Worm (Caenorhabditis elegans): ENCODE measurements around the gene K01A6.6.

DNA sequence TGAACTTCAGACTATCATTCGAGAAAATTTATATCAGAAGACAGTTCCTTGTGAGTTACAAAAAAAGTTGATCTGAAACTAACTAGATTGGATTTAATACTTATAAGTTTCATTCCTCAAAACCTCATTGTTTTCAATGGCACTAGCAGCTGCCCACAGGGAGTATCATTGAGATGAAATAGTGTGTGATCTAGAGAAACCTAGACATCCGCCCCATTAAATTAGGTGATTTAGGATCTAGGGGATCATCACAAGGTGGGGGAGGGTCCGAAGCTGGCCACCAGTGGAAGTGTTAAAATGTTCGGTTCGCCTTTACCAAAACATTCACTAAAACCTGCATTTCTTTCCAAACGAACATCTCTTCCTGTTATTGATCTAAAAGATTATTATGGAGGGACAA lies 18.7 kb upstream of the K01A6.6 start:
- TF ChIP-seq unc-62 (GFP tag; optimal IDR thresholded peaks at IDR 0.05) (no peak), aly-2 (tag; optimal IDR thresholded peaks at IDR 0.05) (no peak), nhr-11 (tag; optimal IDR thresholded peaks at IDR 0.05) (no peak), egl-27 (tag; optimal IDR thresholded peaks at IDR 0.05) (no peak), nhr-12 (tag; optimal IDR thresholded peaks at IDR 0.05) (no peak), ama-1 (optimal IDR thresholded peaks at IDR 0.05) (no peak), snpc-4 (tag; optimal IDR thresholded peaks at IDR 0.05) (no peak), nhr-77 (tag; optimal IDR thresholded peaks at IDR 0.05) (no peak), ceh-82 (tag; optimal IDR thresholded peaks at IDR 0.05) (no peak), nhr-6 (tag; optimal IDR thresholded peaks at IDR 0.05) (no peak)

All from whole organism, L2 larva.